Fruit fly (Drosophila melanogaster): ENCODE results near the gene CG17261.

The CG17261 gene

DNA sequence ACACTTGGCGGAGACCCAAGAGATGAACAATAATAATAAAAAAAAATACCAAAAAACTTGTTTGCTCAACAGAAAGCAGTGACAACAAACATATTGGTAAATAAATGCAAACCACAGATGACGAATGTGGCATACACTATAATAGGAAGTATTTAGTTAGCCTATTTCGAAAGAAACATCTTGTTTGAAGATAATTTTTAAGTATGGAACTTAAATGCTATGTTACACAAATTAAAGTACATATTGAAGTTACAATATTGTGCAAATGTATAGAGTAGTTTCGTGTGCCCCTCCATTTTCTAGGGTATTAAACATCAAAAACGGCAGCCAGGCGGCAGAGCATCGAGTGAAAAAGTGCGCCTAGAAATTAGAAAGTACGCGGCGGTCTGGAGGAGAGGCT, 39.0 kb upstream of the CG17261 start (continued):
- TF ChIP-seq CG10462 (GFP tag; optimal IDR thresholded peaks at IDR 0.05) (no peak), CG12104 (GFP tag; optimal IDR thresholded peaks at IDR 0.05) (no peak), hth (optimal IDR thresholded peaks at IDR 0.05) (no peak), toy (GFP tag; IDR thresholded peaks at IDR 0.05) (no peak), gro (GFP tag; optimal IDR thresholded peaks at IDR 0.05) (no peak), lbe (GFP tag; optimal IDR thresholded peaks at IDR 0.05) (no peak), pb (GFP tag; optimal IDR thresholded peaks at IDR 0.05) (no peak), CG9817 (tag; optimal IDR thresholded peaks at IDR 0.05) (peak; percentile 10), Fer2 (tag; optimal IDR thresholded peaks at IDR 0.05) (no peak), CG1529 (GFP tag; optimal IDR thresholded peaks at IDR 0.05) (peak; percentile 69), peb (GFP tag; IDR thresholded peaks at IDR 0.05) (no peak), dimm (GFP tag; IDR thresholded peaks at IDR 0.05) (no peak), Atf-2 (GFP tag; optimal IDR thresholded peaks at IDR 0.05) (no peak), CG12769 (tag; optimal IDR thresholded peaks at IDR 0.05) (peak; percentile 30), Eip74EF (GFP tag; optimal IDR thresholded peaks at IDR 0.05) (peak in 1 of 2 experiments; percentile 74), pnt (GFP tag; optimal IDR thresholded peaks at IDR 0.05) (no peak), dm (GFP tag; optimal IDR thresholded peaks at IDR 0.05) (no peak), D19B (GFP tag; optimal IDR thresholded peaks at IDR 0.05) (no peak), E2f2 (GFP tag; IDR thresholded peaks at IDR 0.05) (no peak), pum (GFP tag; optimal IDR thresholded peaks at IDR 0.05) (peak; percentile 20), slou (GFP tag; optimal IDR thresholded peaks at IDR 0.05) (no peak), NC2β (GFP tag; optimal IDR thresholded peaks at IDR 0.05) (no peak), jing (GFP tag; optimal IDR thresholded peaks at IDR 0.05) (peak; percentile 31), Spps (tag; optimal IDR thresholded peaks at IDR 0.05) (no peak), Dfd (GFP tag; optimal IDR thresholded peaks at IDR 0.05) (no peak), CG14667 (GFP tag; IDR thresholded peaks at IDR 0.05) (no peak), CG8478 (optimal IDR thresholded peaks at IDR 0.05) (no peak), Gsc (GFP tag; IDR thresholded peaks at IDR 0.05) (no peak), CG11696 (GFP tag; IDR thresholded peaks at IDR 0.05) (no peak), CG8281 (tag; optimal IDR thresholded peaks at IDR 0.05) (peak; percentile 15), salm (tag; optimal IDR thresholded peaks at IDR 0.05) (peak; percentile 11), Lpt (GFP tag; optimal IDR thresholded peaks at IDR 0.05) (no peak), trem (tag; optimal IDR thresholded peaks at IDR 0.05) (peak; percentile 15), CG14860 (GFP tag; IDR thresholded peaks at IDR 0.05; ENCODE audit: partially characterized antibody) (no peak), CG7786 (GFP tag; optimal IDR thresholded peaks at IDR 0.05) (no peak), Side (GFP tag; optimal IDR thresholded peaks at IDR 0.05) (no peak), CG4617 (GFP tag; optimal IDR thresholded peaks at IDR 0.05; ENCODE audit: borderline replicate concordance) (no peak), wdn (GFP tag; IDR thresholded peaks at IDR 0.05) (no peak), Hr3 (GFP tag; optimal IDR thresholded peaks at IDR 0.05) (no peak), CG4404 (GFP tag; IDR thresholded peaks at IDR 0.05) (no peak), insv (GFP tag; optimal IDR thresholded peaks at IDR 0.05) (no peak), Hand (GFP tag; optimal IDR thresholded peaks at IDR 0.05) (no peak), CG3726 (GFP tag; IDR thresholded peaks at IDR 0.05) (no peak), trh (GFP tag; optimal IDR thresholded peaks at IDR 0.05) (no peak), CG12299 (tag; optimal IDR thresholded peaks at IDR 0.05) (no peak), NFAT (GFP tag; IDR thresholded peaks at IDR 0.05) (no peak), grau (tag; optimal IDR thresholded peaks at IDR 0.05) (peak; percentile 57), ap (GFP tag; IDR thresholded peaks at IDR 0.05) (no peak), ewg (GFP tag; optimal IDR thresholded peaks at IDR 0.05) (peak; percentile 49), CG2712 (tag; optimal IDR thresholded peaks at IDR 0.05) (peak; percentile 65), Ets97D (GFP tag; optimal IDR thresholded peaks at IDR 0.05) (no peak), CG12391 (tag; optimal IDR thresholded peaks at IDR 0.05) (peak; percentile 53), eve (GFP tag; optimal IDR thresholded peaks at IDR 0.05) (no peak)
